Worm (Caenorhabditis elegans): ENCODE results near the gene ldh-1.

The ldh-1 gene

DNA sequence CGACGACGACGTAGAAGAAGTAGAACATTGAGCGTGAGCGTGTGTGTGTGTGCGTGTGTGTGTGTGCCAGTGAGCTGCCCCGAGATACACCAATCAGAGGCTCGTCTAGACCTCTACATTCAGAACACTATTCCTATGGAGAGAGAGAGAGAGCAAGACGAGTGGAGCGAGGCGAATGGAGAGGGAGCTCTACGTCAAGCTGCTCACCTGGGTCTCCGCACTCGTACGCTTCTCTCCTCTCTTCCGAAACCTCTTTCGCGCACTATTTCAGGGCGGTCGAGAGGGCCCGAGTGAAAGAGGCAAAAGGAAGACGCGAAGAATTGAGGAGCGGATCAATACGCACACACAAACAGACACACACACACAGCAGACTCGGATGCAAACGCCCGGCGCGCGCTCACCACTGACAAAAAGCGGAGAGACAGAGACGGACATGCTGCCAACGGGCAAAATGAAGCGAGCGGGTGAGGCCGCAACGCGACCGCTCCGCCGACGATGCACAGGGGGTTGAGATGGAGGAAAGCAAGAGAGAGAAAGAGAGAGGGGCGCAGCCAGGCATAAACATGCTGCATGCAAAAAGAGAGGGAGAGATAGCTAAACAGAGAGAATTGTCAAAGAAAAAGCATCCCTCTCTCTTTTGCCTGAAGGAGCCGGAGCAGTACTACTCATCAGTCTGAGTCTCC is 25.6 kb downstream of the ldh-1 start:
- TF ChIP-seq B0261.1 (tag; optimal IDR thresholded peaks at IDR 0.05) = no peak
- TF ChIP-seq ztf-18 (tag; optimal IDR thresholded peaks at IDR 0.05) = peak; percentile 66
- TF ChIP-seq F39B2.1 (GFP tag; IDR thresholded peaks at IDR 0.05) = no peak
- no peak for TF ChIP-seq ets-4 (GFP tag; optimal IDR thresholded peaks at IDR 0.05)
- TF ChIP-seq D2030.7 (GFP tag; IDR thresholded peaks at IDR 0.05) = no peak
- peak; percentile 55; the same call in 1 of the 2 replicates for TF ChIP-seq C06A6.2 (GFP tag; conservative IDR thresholded peaks at IDR 0.05)
- TF ChIP-seq ZK185.1 (tag; optimal IDR thresholded peaks at IDR 0.05; ENCODE audit: poor library complexity, severe bottlenecking) = peak; percentile 40
- TF ChIP-seq dox-1 (GFP tag; IDR thresholded peaks at IDR 0.05) = peak; percentile 84
- TF ChIP-seq mxl-1 (tag; optimal IDR thresholded peaks at IDR 0.05) = no peak
- TF ChIP-seq zim-3 (tag; optimal IDR thresholded peaks at IDR 0.05) = no peak
- no peak for TF ChIP-seq unc-62 (GFP tag; optimal IDR thresholded peaks at IDR 0.05)
- peak; percentile 17 for TF ChIP-seq somi-1 (GFP tag; optimal IDR thresholded peaks at IDR 0.05)
- TF ChIP-seq hlh-12 (tag; optimal IDR thresholded peaks at IDR 0.05) = no peak
- TF ChIP-seq ztf-25 (GFP tag; IDR thresholded peaks at IDR 0.05) = no peak
- TF ChIP-seq rcor-1 (GFP tag; IDR thresholded peaks at IDR 0.05) = 0 out of 2 replicates have a peak, but pooled peaks have one; percentile 8
- no peak for TF ChIP-seq him-1 (tag; optimal IDR thresholded peaks at IDR 0.05)
- no peak for TF ChIP-seq mel-28 (tag; optimal IDR thresholded peaks at IDR 0.05; ENCODE audit: borderline replicate concordance)
- TF ChIP-seq ekl-4 (GFP tag; IDR thresholded peaks at IDR 0.05) = 0 out of 2 replicates have a peak, but pooled peaks have one; percentile 57
- TF ChIP-seq egrh-3 (GFP tag; IDR thresholded peaks at IDR 0.05) = peak; percentile 89
- no peak for TF ChIP-seq F23B12.7 (tag; optimal IDR thresholded peaks at IDR 0.05; ENCODE audit: insufficient read depth)
- no peak for TF ChIP-seq Y53F4B.3 (GFP tag; IDR thresholded peaks at IDR 0.05)
- peak; percentile 81 for TF ChIP-seq madf-10 (tag; optimal IDR thresholded peaks at IDR 0.05)
- no peak for TF ChIP-seq F37B4.10 (GFP tag; IDR thresholded peaks at IDR 0.05)
- TF ChIP-seq sea-2 (GFP tag; IDR thresholded peaks at IDR 0.05) = no peak
- peak; percentile 63 for TF ChIP-seq pbrm-1 (GFP tag; IDR thresholded peaks at IDR 0.05)
- peak; percentile 63 for TF ChIP-seq nhr-90 (tag; optimal IDR thresholded peaks at IDR 0.05)
- TF ChIP-seq F22D6.2 (tag; optimal IDR thresholded peaks at IDR 0.05) = no peak
- TF ChIP-seq nfyb-1 (GFP tag; IDR thresholded peaks at IDR 0.05) = peak; percentile 81; the same call in 1 of the 2 replicates
- TF ChIP-seq ztf-28 (GFP tag; IDR thresholded peaks at IDR 0.05) = no peak
- TF ChIP-seq snpc-4 (GFP tag; optimal IDR thresholded peaks at IDR 0.05) = no peak
- TF ChIP-seq snpc-4 (tag; optimal IDR thresholded peaks at IDR 0.05) = peak in 3 of 4 experiments; percentile 51 to 74 (median 59)
- TF ChIP-seq ztf-3 (GFP tag; optimal IDR thresholded peaks at IDR 0.05) = no peak
- peak; percentile 38 for TF ChIP-seq B0035.1 (tag; optimal IDR thresholded peaks at IDR 0.05)
- no peak for TF ChIP-seq ceh-91 (GFP tag; IDR thresholded peaks at IDR 0.05)
- no peak for TF ChIP-seq snpc-1.1 (tag; optimal IDR thresholded peaks at IDR 0.05; ENCODE audit: insufficient read depth)
- peak; percentile 63 for TF ChIP-seq akir-1 (GFP tag; optimal IDR thresholded peaks at IDR 0.05)
- no peak for TF ChIP-seq snpc-1.3 (tag; optimal IDR thresholded peaks at IDR 0.05; ENCODE audit: insufficient read depth)
- no peak for TF ChIP-seq Y95B8A.8 (GFP tag; IDR thresholded peaks at IDR 0.05)
- no peak for TF ChIP-seq hlh-26 (GFP tag; conservative IDR thresholded peaks at IDR 0.05)
- no peak for TF ChIP-seq egl-18 (GFP tag; IDR thresholded peaks at IDR 0.05)
- TF ChIP-seq F10E7.11 (tag; optimal IDR thresholded peaks at IDR 0.05) = peak; percentile 51
- TF ChIP-seq lsl-1 (GFP tag; optimal IDR thresholded peaks at IDR 0.05) = no peak
- no peak for TF ChIP-seq bed-1 (GFP tag; IDR thresholded peaks at IDR 0.05)
- no peak for TF ChIP-seq nfya-2 (GFP tag; IDR thresholded peaks at IDR 0.05)
- peak; percentile 73 for TF ChIP-seq mcd-1 (GFP tag; IDR thresholded peaks at IDR 0.05)
- no peak for TF ChIP-seq Y56A3A.18 (GFP tag; IDR thresholded peaks at IDR 0.05)
- peak; percentile 60 for TF ChIP-seq die-1 (tag; optimal IDR thresholded peaks at IDR 0.05)
